Fruit fly (Drosophila melanogaster): ENCODE measurements around the gene Orc5.

Gene Orc5

dm6 chr2L:13833058-13833457, 3.4 kb downstream of the Orc5 start, which contains the start of the genes GatC, PolG2 and Polr2C (continued):
- TF ChIP-seq btn (GFP tag; optimal IDR thresholded peaks at IDR 0.05) (no peak), ro (GFP tag; IDR thresholded peaks at IDR 0.05) (no peak), pros (GFP tag; optimal IDR thresholded peaks at IDR 0.05) (no peak), repo (GFP tag; optimal IDR thresholded peaks at IDR 0.05) (no peak), pnt (GFP tag; optimal IDR thresholded peaks at IDR 0.05) (peak; percentile 11), Elba2 (GFP tag; optimal IDR thresholded peaks at IDR 0.05) (peak; percentile 67), HLH54F (GFP tag; optimal IDR thresholded peaks at IDR 0.05) (peak; percentile 41), hb (GFP tag; IDR thresholded peaks at IDR 0.05; ENCODE audit: partially characterized antibody) (peak; percentile 67; the same call in 2 of the 3 replicates), CG11696 (GFP tag; IDR thresholded peaks at IDR 0.05) (no peak), schlank (tag; optimal IDR thresholded peaks at IDR 0.05) (no peak), CG9437 (GFP tag; optimal IDR thresholded peaks at IDR 0.05) (no peak), CG10543 (GFP tag; optimal IDR thresholded peaks at IDR 0.05) (no peak), CG4854 (GFP tag; optimal IDR thresholded peaks at IDR 0.05) (peak; percentile 2), CG3838 (GFP tag; optimal IDR thresholded peaks at IDR 0.05) (peak; percentile 60), chif (GFP tag; optimal IDR thresholded peaks at IDR 0.05) (peak in 1 of 2 experiments; percentile 47), shn (GFP tag; optimal IDR thresholded peaks at IDR 0.05) (no peak), CG5180 (GFP tag; optimal IDR thresholded peaks at IDR 0.05) (no peak), CG17802 (tag; optimal IDR thresholded peaks at IDR 0.05) (peak; percentile 37), wdn (GFP tag; IDR thresholded peaks at IDR 0.05) (no peak), Dip2 (GFP tag; IDR thresholded peaks at IDR 0.05) (no peak), kay (GFP tag; optimal IDR thresholded peaks at IDR 0.05) (no peak), CG16779 (GFP tag; IDR thresholded peaks at IDR 0.05) (no peak), NK7.1 (GFP tag; optimal IDR thresholded peaks at IDR 0.05) (no peak), BtbVII (GFP tag; optimal IDR thresholded peaks at IDR 0.05) (no peak), CG12236 (GFP tag; optimal IDR thresholded peaks at IDR 0.05) (no peak), croc (GFP tag; conservative IDR thresholded peaks at IDR 0.05) (no peak), CG5245 (GFP tag; optimal IDR thresholded peaks at IDR 0.05) (no peak), Hr39 (optimal IDR thresholded peaks at IDR 0.05) (no peak), CG7963 (GFP tag; IDR thresholded peaks at IDR 0.05; ENCODE audit: partially characterized antibody) (peak; percentile 73), kni (GFP tag; optimal IDR thresholded peaks at IDR 0.05) (no peak), zf30C (GFP tag; optimal IDR thresholded peaks at IDR 0.05) (no peak), psq (GFP tag; optimal IDR thresholded peaks at IDR 0.05) (no peak), lmd (GFP tag; IDR thresholded peaks at IDR 0.05) (peak; percentile 41; the same call in 1 of the 2 replicates), gcm (GFP tag; optimal IDR thresholded peaks at IDR 0.05) (peak; percentile 53), ci (GFP tag; IDR thresholded peaks at IDR 0.05) (peak; percentile 49), chinmo (GFP tag; IDR thresholded peaks at IDR 0.05; ENCODE audit: partially characterized antibody) (peak; percentile 84), CG10565 (GFP tag; optimal IDR thresholded peaks at IDR 0.05) (no peak), CG11456 (GFP tag; IDR thresholded peaks at IDR 0.05) (0 out of 3 replicates have a peak, but pooled peaks have one; percentile 47), CG42726 (GFP tag; IDR thresholded peaks at IDR 0.05; ENCODE audit: partially characterized antibody) (peak; percentile 6; the same call in 1 of the 2 replicates), CG17912 (GFP tag; optimal IDR thresholded peaks at IDR 0.05) (no peak), cas (GFP tag; IDR thresholded peaks at IDR 0.05) (no peak), NfI (GFP tag; optimal IDR thresholded peaks at IDR 0.05) (peak; percentile 60), CG2129 (GFP tag; IDR thresholded peaks at IDR 0.05; ENCODE audit: partially characterized antibody) (peak; percentile 52), CG12942 (GFP tag; optimal IDR thresholded peaks at IDR 0.05) (peak; percentile 11), Fer2 (tag; optimal IDR thresholded peaks at IDR 0.05) (no peak), Dip3 (GFP tag; optimal IDR thresholded peaks at IDR 0.05) (peak; percentile 9), Xbp1 (GFP tag; optimal IDR thresholded peaks at IDR 0.05) (peak; percentile 31), danr (GFP tag; IDR thresholded peaks at IDR 0.05) (no peak), Mes4 (GFP tag; optimal IDR thresholded peaks at IDR 0.05) (peak; percentile 9), az2 (GFP tag; optimal IDR thresholded peaks at IDR 0.05) (no peak), Lim3 (GFP tag; IDR thresholded peaks at IDR 0.05) (no peak), CG9876 (GFP tag; optimal IDR thresholded peaks at IDR 0.05) (no peak)

All from whole organism, embryonic.